Worm (Caenorhabditis elegans): ENCODE measurements around the gene sams-3.

DNA sequence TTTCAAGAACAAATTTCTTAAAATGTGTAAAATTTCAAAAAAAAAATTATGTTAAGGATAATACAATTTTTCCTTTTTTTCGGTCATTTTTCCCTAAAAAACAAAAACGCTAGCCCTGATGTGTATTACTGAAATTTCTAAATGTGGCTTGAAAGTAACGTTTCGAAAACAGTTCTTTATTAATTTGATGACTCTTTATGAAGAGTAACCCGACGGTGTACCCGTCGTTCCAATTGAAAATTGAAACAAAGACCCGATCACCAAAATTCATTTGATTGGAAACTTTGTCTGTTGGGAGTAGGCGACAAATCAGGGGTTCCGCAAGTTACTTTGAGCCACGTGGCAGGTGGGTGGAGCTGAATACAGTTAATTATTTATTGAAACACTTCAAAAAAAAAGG, 15.7 kb upstream of the sams-3 start:
- TF ChIP-seq cog-1 (tag; optimal IDR thresholded peaks at IDR 0.05) (no peak), flt-1 (GFP tag; IDR thresholded peaks at IDR 0.05) (no peak)
